Worm (Caenorhabditis elegans) whole organism, L1 larva: Measurements from ENCODE around the gene C06E4.3.

Experiments used
- C16A3.4 ChIP-seq: fragments of 150-350 bp; optimal IDR thresholded peaks from 2 replicates; lab custom pipeline; 2014; ENCODE audit warnings: missing biosample characterization, missing genetic modification characterization
- C34B4.2 ChIP-seq: sonication (generic microtip); optimal IDR thresholded peaks from 2 replicates; lab custom pipeline; 2017; ENCODE audit warnings: mild to moderate bottlenecking, missing genetic modification characterization, missing compliant biosample characterization
- F16B12.6 ChIP-seq: fragments of 150-350 bp; optimal IDR thresholded peaks from 2 replicates; lab custom pipeline; 2014; ENCODE audit warnings: missing biosample characterization, missing genetic modification characterization
- Y116A8C.19 ChIP-seq: sonication (generic microtip); optimal IDR thresholded peaks from 2 replicates; lab custom pipeline; 2016; ENCODE audit warnings: missing compliant biosample characterization, missing genetic modification characterization, borderline replicate concordance
- alr-1 ChIP-seq: fragments of 200-800 bp; sonication (Bioruptor generic); optimal IDR thresholded peaks from 2 replicates; lab custom pipeline; 2018; ENCODE audit warnings: borderline replicate concordance, mild to moderate bottlenecking, missing genetic modification characterization, missing compliant biosample characterization
- ama-1 ChIP-seq: fragments of 150-350 bp; optimal IDR thresholded peaks from 2 replicates; lab custom pipeline; 2014
- blmp-1 ChIP-seq: fragments of 150-350 bp; optimal IDR thresholded peaks from 2 replicates; lab custom pipeline; 2014; ENCODE audit warnings: missing biosample characterization, missing genetic modification characterization
- ceh-63 ChIP-seq: fragments of 200-800 bp; sonication (Bioruptor generic); optimal IDR thresholded peaks from 2 replicates; lab custom pipeline; 2018; ENCODE audit warnings: mild to moderate bottlenecking, missing genetic modification characterization, missing compliant biosample characterization
- ceh-8 ChIP-seq: fragments of 200-800 bp; sonication (Bioruptor generic); optimal IDR thresholded peaks from 2 replicates; lab custom pipeline; 2018; ENCODE audit warnings: mild to moderate bottlenecking, missing genetic modification characterization, moderate library complexity, missing compliant biosample characterization
- ceh-82 ChIP-seq, 3 experiments: fragments of 150-350 bp in 1 of 3; sonication (generic microtip) in 2 of 3; optimal IDR thresholded peaks; 2 replicates each; lab custom pipeline; 2014 to 2017; ENCODE audit warnings: missing biosample characterization in 3 of 3, missing genetic modification characterization in 3 of 3
- dsc-1 ChIP-seq: sonication (generic microtip); optimal IDR thresholded peaks from 2 replicates; lab custom pipeline; 2016; ENCODE audit warnings: mild to moderate bottlenecking, missing genetic modification characterization, missing compliant biosample characterization
- efl-1 ChIP-seq, 4 experiments: fragments of 150-350 bp; optimal IDR thresholded peaks in 3 of 4; peaks in 1 of 4; 1 replicate in 1 of 4; 2 replicates in 3 of 4; lab custom pipeline; 2014; ENCODE audit warnings: missing biosample characterization in 2 of 4, missing genetic modification characterization in 2 of 4, missing genetic modification reagents in 2 of 4
- efl-3 ChIP-seq: fragments of 200-800 bp; sonication (Bioruptor generic); optimal IDR thresholded peaks from 2 replicates; lab custom pipeline; 2018; ENCODE audit warnings: mild to moderate bottlenecking, missing genetic modification characterization, missing compliant biosample characterization
- egl-13 ChIP-seq: sonication (generic microtip); optimal IDR thresholded peaks from 2 replicates; lab custom pipeline; 2016; ENCODE audit warnings: missing genotype, missing genetic modification reagents, missing genetic modification characterization, missing compliant biosample characterization
- elt-2 ChIP-seq: sonication (generic microtip); optimal IDR thresholded peaks from 2 replicates; lab custom pipeline; 2016; ENCODE audit warnings: missing genetic modification characterization, mild to moderate bottlenecking, inconsistent platforms, missing compliant biosample characterization, missing genetic modification reagents
- fkh-8 ChIP-seq: sonication (generic microtip); optimal IDR thresholded peaks from 2 replicates; lab custom pipeline; 2016; ENCODE audit warnings: mild to moderate bottlenecking, missing genetic modification characterization, missing compliant biosample characterization
- hlh-4 ChIP-seq: sonication (generic microtip); optimal IDR thresholded peaks from 2 replicates; lab custom pipeline; 2016; ENCODE audit warnings: mild to moderate bottlenecking, missing genetic modification characterization, missing compliant biosample characterization
- lin-14 ChIP-seq: fragments of 200-800 bp; sonication (Bioruptor generic); optimal IDR thresholded peaks from 2 replicates; lab custom pipeline; 2018; ENCODE audit warnings: mild to moderate bottlenecking, missing genetic modification characterization, moderate library complexity, missing compliant biosample characterization
- lin-35 ChIP-seq, 2 experiments: fragments of 150-350 bp; optimal IDR thresholded peaks; 2 replicates each; lab custom pipeline; 2014; ENCODE audit warnings: missing biosample characterization in 2 of 2, missing genetic modification characterization in 2 of 2, missing genetic modification reagents in 2 of 2
- lir-3 ChIP-seq: sonication (generic microtip); optimal IDR thresholded peaks from 2 replicates; lab custom pipeline; 2016; ENCODE audit warnings: mild to moderate bottlenecking, missing genetic modification characterization, moderate library complexity, missing compliant biosample characterization; ENCODE audit not compliant: poor library complexity
- lsy-2 ChIP-seq, 2 experiments: fragments of 150-350 bp; optimal IDR thresholded peaks; 2 replicates each; lab custom pipeline; 2014; ENCODE audit warnings: missing biosample characterization in 2 of 2, missing genetic modification characterization in 2 of 2
- nhr-11 ChIP-seq: fragments of 150-350 bp; optimal IDR thresholded peaks from 2 replicates; lab custom pipeline; 2014; ENCODE audit warnings: missing biosample characterization, missing genetic modification characterization
- nhr-12 ChIP-seq: sonication (generic microtip); optimal IDR thresholded peaks from 2 replicates; lab custom pipeline; 2017; ENCODE audit warnings: missing biosample characterization, missing genetic modification characterization
- nhr-19 ChIP-seq: fragments of 200-800 bp; sonication (Bioruptor generic); conservative IDR thresholded peaks from 2 replicates; pipeline ENCODE4 v1.3.6; 2022; ENCODE audit warnings: missing genetic modification characterization, missing compliant biosample characterization
- nhr-20 ChIP-seq: sonication (generic microtip); optimal IDR thresholded peaks from 2 replicates; lab custom pipeline; 2016; ENCODE audit warnings: mild to moderate bottlenecking, missing genetic modification characterization, missing compliant biosample characterization
- nhr-237 ChIP-seq: fragments of 150-350 bp; optimal IDR thresholded peaks from 2 replicates; lab custom pipeline; 2014; ENCODE audit warnings: missing biosample characterization, missing genetic modification characterization
- nhr-47 ChIP-seq: sonication (generic microtip); optimal IDR thresholded peaks from 2 replicates; lab custom pipeline; 2016; ENCODE audit warnings: mild to moderate bottlenecking, missing genetic modification characterization, moderate library complexity, missing compliant biosample characterization
- nhr-71 ChIP-seq: sonication (generic microtip); optimal IDR thresholded peaks from 2 replicates; lab custom pipeline; 2016; ENCODE audit warnings: mild to moderate bottlenecking, missing genetic modification characterization, moderate library complexity, missing compliant biosample characterization
- nhr-76 ChIP-seq: sonication (generic microtip); optimal IDR thresholded peaks from 2 replicates; lab custom pipeline; 2017; ENCODE audit warnings: missing biosample characterization, missing genetic modification characterization
- nhr-77 ChIP-seq: fragments of 150-350 bp; optimal IDR thresholded peaks from 2 replicates; lab custom pipeline; 2014; ENCODE audit warnings: missing biosample characterization, missing genetic modification characterization
- nhr-85 ChIP-seq: sonication (generic microtip); peaks from one replicate; lab custom pipeline; 2016; ENCODE audit warnings: missing genetic modification characterization, inconsistent platforms, missing compliant biosample characterization
- nhr-90 ChIP-seq: sonication (generic microtip); optimal IDR thresholded peaks from 2 replicates; lab custom pipeline; 2016; ENCODE audit warnings: mild to moderate bottlenecking, missing genetic modification characterization, missing compliant biosample characterization; ENCODE audit not compliant: poor library complexity
- rnt-1 ChIP-seq: sonication (generic microtip); optimal IDR thresholded peaks from 2 replicates; lab custom pipeline; 2016; ENCODE audit warnings: mild to moderate bottlenecking, missing genetic modification characterization, moderate library complexity, missing compliant biosample characterization
- snu-23 ChIP-seq: sonication (generic microtip); optimal IDR thresholded peaks from 2 replicates; lab custom pipeline; 2016; ENCODE audit warnings: missing genetic modification characterization, missing compliant biosample characterization
- sptf-1 ChIP-seq: fragments of 150-350 bp; optimal IDR thresholded peaks from 2 replicates; lab custom pipeline; 2014; ENCODE audit warnings: missing biosample characterization, missing genetic modification characterization
- sup-37 ChIP-seq: fragments of 200-800 bp; sonication (Bioruptor generic); optimal IDR thresholded peaks from 2 replicates; lab custom pipeline; 2018; ENCODE audit warnings: mild to moderate bottlenecking, missing genetic modification characterization, missing compliant biosample characterization
- swsn-7 ChIP-seq: sonication (generic microtip); optimal IDR thresholded peaks from 2 replicates; lab custom pipeline; 2016; ENCODE audit warnings: missing genetic modification characterization, missing compliant biosample characterization
- tbx-2 ChIP-seq: sonication (generic microtip); optimal IDR thresholded peaks from 2 replicates; lab custom pipeline; 2016; ENCODE audit warnings: missing genetic modification characterization, missing compliant biosample characterization
- unc-86 ChIP-seq: sonication (generic microtip); optimal IDR thresholded peaks from 2 replicates; lab custom pipeline; 2016; ENCODE audit warnings: missing genetic modification characterization, missing compliant biosample characterization
- unc-98 ChIP-seq: fragments of 200-800 bp; sonication (Bioruptor generic); IDR thresholded peaks from 2 replicates; pipeline ENCODE4 v1.3.6; 2022; ENCODE audit warnings: missing genetic modification characterization, missing compliant biosample characterization
- xbp-1 ChIP-seq: sonication (generic microtip); optimal IDR thresholded peaks from 2 replicates; lab custom pipeline; 2016; ENCODE audit warnings: missing genetic modification characterization, missing compliant biosample characterization
- zip-4 ChIP-seq: fragments of 200-800 bp; sonication (Bioruptor generic); optimal IDR thresholded peaks from 2 replicates; lab custom pipeline; 2018; ENCODE audit warnings: mild to moderate bottlenecking, missing genetic modification characterization, moderate library complexity, missing compliant biosample characterization

The C06E4.3 gene

ce11 chrIV:7258253-7258652, 2.4 kb upstream of the C06E4.3 start, which contains the start of gene C06E4.6:
Gene C06E4.6 (minus strand): TSS chrIV:7258303.
- TF ChIP-seq sptf-1 (no peak), nhr-90 (no peak), efl-1 (optimal IDR thresholded peaks at IDR 0.05; lab: Kevin White, UChicago) (peak; percentile 28 to 40), efl-1 (GFP tag; optimal IDR thresholded peaks at IDR 0.05 in 1 of 2; lab: Kevin White, UChicago) (peak in 1 of 2 experiments; percentile 12), snu-23 (peak; percentile 32), lsy-2 (tag; optimal IDR thresholded peaks at IDR 0.05; lab: Kevin White, UChicago) (no peak), zip-4 (no peak), hlh-4 (no peak), nhr-71 (tag; lab: Kevin White, UChicago) (peak; percentile 50), alr-1 (tag; lab: Kevin White, UChicago) (no peak), nhr-85 (tag; lab: Kevin White, UChicago) (peak; percentile 70), unc-98 (GFP tag; lab: Robert Waterston, UW) (no peak), nhr-47 (peak; percentile 11), fkh-8 (tag; lab: Kevin White, UChicago) (peak; percentile 43), lir-3 (tag; lab: Kevin White, UChicago) (no peak), dsc-1 (tag; lab: Kevin White, UChicago) (peak; percentile 52), ceh-82 (tag; optimal IDR thresholded peaks at IDR 0.05; lab: Kevin White, UChicago) (peak in 1 of 3 experiments; percentile 10), nhr-76 (tag; lab: Kevin White, UChicago) (no peak), C34B4.2 (no peak), F16B12.6 (tag; lab: Kevin White, UChicago) (no peak), lin-35 (GFP tag; optimal IDR thresholded peaks at IDR 0.05; lab: Kevin White, UChicago) (peak in 1 of 2 experiments; percentile 34), xbp-1 (no peak), nhr-12 (tag; lab: Kevin White, UChicago) (no peak), C16A3.4 (no peak), rnt-1 (peak; percentile 19), nhr-77 (tag; lab: Kevin White, UChicago) (no peak), nhr-20 (tag; lab: Kevin White, UChicago) (peak; percentile 28), elt-2 (peak; percentile 10), sup-37 (GFP tag; lab: Kevin White, UChicago) (no peak), lin-14 (GFP tag; lab: Kevin White, UChicago) (peak; percentile 77), nhr-237 (peak; percentile 18), efl-3 (GFP tag; lab: Kevin White, UChicago) (no peak), blmp-1 (tag; lab: Kevin White, UChicago) (peak; percentile 37), nhr-19 (GFP tag; lab: Robert Waterston, UW) (peak; percentile 30)
- TF ChIP-seq, all 84 proteins: peak for 16

DNA sequence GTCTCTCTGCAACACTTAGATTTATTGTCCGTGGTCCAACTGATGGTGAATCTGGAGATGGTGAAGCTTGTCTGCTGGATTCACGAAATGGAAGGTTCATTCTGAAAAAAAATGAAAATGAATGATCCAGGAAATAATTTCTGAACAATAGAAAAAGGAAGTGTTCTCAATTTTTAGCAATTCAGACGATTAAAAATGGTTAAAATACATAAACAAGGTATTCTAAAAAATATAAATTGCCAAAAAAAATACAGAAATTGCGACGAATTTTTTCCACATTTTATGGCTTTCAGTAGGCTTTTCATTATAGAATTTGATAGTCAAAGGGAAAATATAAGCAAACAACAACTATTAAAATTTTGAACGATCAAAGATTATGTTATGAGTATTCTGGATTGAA, 2.5 kb downstream of the C06E4.3 start, which contains the start of gene glb-2:
glb-2 (minus strand) TSS at position 101 of the 400 bp plus-strand sequence.
- TF ChIP-seq nhr-19 (GFP tag; lab: Robert Waterston, UW) (no peak), unc-86 (tag; lab: Kevin White, UChicago) (no peak), swsn-7 (tag; lab: Kevin White, UChicago) (no peak), nhr-237 (no peak), nhr-11 (tag; lab: Kevin White, UChicago) (no peak), elt-2 (no peak), Y116A8C.19 (tag; lab: Kevin White, UChicago) (no peak), unc-98 (GFP tag; lab: Robert Waterston, UW) (no peak), snu-23 (no peak), ceh-8 (GFP tag; lab: Kevin White, UChicago) (no peak), nhr-76 (tag; lab: Kevin White, UChicago) (no peak), tbx-2 (tag; lab: Kevin White, UChicago) (no peak), ama-1 (lab: Kevin White, UChicago) (no peak), nhr-71 (tag; lab: Kevin White, UChicago) (no peak), ceh-63 (GFP tag; lab: Kevin White, UChicago) (no peak), dsc-1 (tag; lab: Kevin White, UChicago) (no peak), blmp-1 (tag; lab: Kevin White, UChicago) (no peak), egl-13 (tag; lab: Kevin White, UChicago) (no peak)
- TF ChIP-seq, all 84 proteins: peak for 0
